Fruit fly (Drosophila melanogaster) whole organism, embryonic: ENCODE results near the gene kis.

Experiments used
- Atf3 ChIP-seq: fragments of 200-800 bp; sonication (Bioruptor generic); optimal IDR thresholded peaks from 3 replicates; lab custom pipeline; 2016; ENCODE audit warnings: missing biosample characterization, missing genetic modification characterization
- BtbVII ChIP-seq: fragments of 200-800 bp; sonication (Bioruptor generic); optimal IDR thresholded peaks from 3 replicates; lab custom pipeline; 2017; ENCODE audit warnings: missing biosample characterization, mild to moderate bottlenecking, missing genetic modification characterization
- CG10366 ChIP-seq: fragments of 200-800 bp; sonication (Bioruptor generic); IDR thresholded peaks from 2 replicates; pipeline ENCODE4 v1.3.6; 2022; ENCODE audit warnings: missing biosample characterization, missing genetic modification characterization
- CG11696 ChIP-seq: fragments of 200-800 bp; sonication (Bioruptor generic); IDR thresholded peaks from 2 replicates; pipeline ENCODE4 v1.3.6; 2022; ENCODE audit warnings: missing biosample characterization, missing genetic modification characterization
- CG12769 ChIP-seq: fragments of 200-800 bp; sonication (Bioruptor generic); optimal IDR thresholded peaks from 2 replicates; lab custom pipeline; 2019; ENCODE audit warnings: missing biosample characterization, mild to moderate bottlenecking, missing genetic modification characterization, moderate library complexity
- CG15514 ChIP-seq: fragments of 200-800 bp; sonication (Bioruptor generic); optimal IDR thresholded peaks from 3 replicates; lab custom pipeline; 2017; ENCODE audit warnings: missing biosample characterization, missing genetic modification characterization, mild to moderate bottlenecking, moderate library complexity, missing genetic modification reagents
- CG17328 ChIP-seq: fragments of 200-800 bp; sonication (Bioruptor generic); IDR thresholded peaks from 2 replicates; pipeline ENCODE4 v1.3.6; 2022; ENCODE audit warnings: missing biosample characterization, missing genetic modification characterization
- CG1832 ChIP-seq: fragments of 200-800 bp; sonication (Bioruptor generic); optimal IDR thresholded peaks from 2 replicates; lab custom pipeline; 2017; ENCODE audit warnings: missing biosample characterization, mild to moderate bottlenecking, missing genetic modification characterization, inconsistent platforms
- CG2120 ChIP-seq: fragments of 200-800 bp; sonication (Bioruptor generic); optimal IDR thresholded peaks from 3 replicates; lab custom pipeline; 2016; ENCODE audit warnings: missing biosample characterization, missing genetic modification characterization
- CG30431 ChIP-seq: fragments of 200-800 bp; sonication (Bioruptor generic); optimal IDR thresholded peaks from 2 replicates; lab custom pipeline; 2017; ENCODE audit warnings: missing biosample characterization, missing genetic modification characterization
- CG31365 ChIP-seq: fragments of 200-800 bp; sonication (Bioruptor generic); optimal IDR thresholded peaks from 2 replicates; lab custom pipeline; 2018; ENCODE audit warnings: missing biosample characterization, mild to moderate bottlenecking, missing genetic modification characterization
- CG31441 ChIP-seq: fragments of 200-800 bp; sonication (Bioruptor generic); IDR thresholded peaks from 2 replicates; pipeline ENCODE4 v1.3.6; 2022; ENCODE audit warnings: missing biosample characterization, missing genetic modification characterization
- CG33557 ChIP-seq: fragments of 200-800 bp; sonication (Bioruptor generic); optimal IDR thresholded peaks from 2 replicates; lab custom pipeline; 2019; ENCODE audit warnings: missing biosample characterization, mild to moderate bottlenecking, missing genetic modification characterization, moderate library complexity
- CG3838 ChIP-seq: fragments of 200-800 bp; sonication (Bioruptor generic); optimal IDR thresholded peaks from 3 replicates; lab custom pipeline; 2016; ENCODE audit warnings: missing biosample characterization, missing genetic modification characterization
- CG3995 ChIP-seq: fragments of 200-800 bp; sonication (Bioruptor generic); optimal IDR thresholded peaks from 3 replicates; lab custom pipeline; 2016; ENCODE audit warnings: missing biosample characterization, missing genetic modification characterization
- CG43689 ChIP-seq: fragments of 200-800 bp; sonication (Bioruptor generic); IDR thresholded peaks from 2 replicates; pipeline ENCODE4 v1.3.6; 2022; ENCODE audit warnings: missing biosample characterization, missing genetic modification characterization
- CG4707 ChIP-seq: fragments of 200-800 bp; sonication (Bioruptor generic); optimal IDR thresholded peaks from 2 replicates; lab custom pipeline; 2018; ENCODE audit warnings: missing biosample characterization, mild to moderate bottlenecking, missing genetic modification characterization, moderate library complexity
- CG6765 ChIP-seq: fragments of 200-800 bp; sonication (Bioruptor generic); optimal IDR thresholded peaks from 3 replicates; lab custom pipeline; 2017; ENCODE audit warnings: missing biosample characterization, mild to moderate bottlenecking, missing genetic modification characterization
- CG7372 ChIP-seq: fragments of 200-800 bp; sonication (Bioruptor generic); IDR thresholded peaks from 2 replicates; pipeline ENCODE4 v1.3.6; 2022; ENCODE audit warnings: missing biosample characterization, missing genetic modification characterization
- CG7987 ChIP-seq: fragments of 200-800 bp; sonication (Bioruptor generic); optimal IDR thresholded peaks from 2 replicates; lab custom pipeline; 2018; ENCODE audit warnings: missing biosample characterization, mild to moderate bottlenecking, missing genetic modification characterization, moderate library complexity
- CG8089 ChIP-seq: fragments of 200-800 bp; sonication (Bioruptor generic); optimal IDR thresholded peaks from 3 replicates; lab custom pipeline; 2016; ENCODE audit warnings: missing biosample characterization, missing genetic modification characterization
- Camta ChIP-seq: fragments of 200-800 bp; sonication (Bioruptor generic); optimal IDR thresholded peaks from 2 replicates; lab custom pipeline; 2016; ENCODE audit warnings: missing biosample characterization, missing genetic modification characterization
- Dll ChIP-seq: fragments of 200-800 bp; sonication (Bioruptor generic); IDR thresholded peaks from 4 replicates; pipeline ENCODE4 v1.3.6; 2022; ENCODE audit warnings: missing biosample characterization, missing genetic modification characterization; ENCODE audit not compliant: partially characterized antibody
- HLH4C ChIP-seq: fragments of 200-800 bp; sonication (Bioruptor generic); IDR thresholded peaks from 3 replicates; pipeline ENCODE4 v1.3.6; 2022; ENCODE audit warnings: missing biosample characterization, missing genetic modification characterization; ENCODE audit not compliant: partially characterized antibody
- Hand ChIP-seq: fragments of 200-800 bp; sonication (Bioruptor generic); optimal IDR thresholded peaks from 2 replicates; lab custom pipeline; 2017; ENCODE audit warnings: mild to moderate bottlenecking, missing biosample characterization, missing genetic modification reagents, missing genetic modification characterization
- Hmr ChIP-seq: fragments of 200-800 bp; sonication (Bioruptor generic); optimal IDR thresholded peaks from 3 replicates; lab custom pipeline; 2017; ENCODE audit warnings: mild to moderate bottlenecking, missing biosample characterization, missing genetic modification reagents, missing genetic modification characterization
- Hr78 ChIP-seq, 2 experiments: fragments of 200-800 bp in 1 of 2; fragments of >200 bp in 1 of 2; sonication (Bioruptor generic) in 1 of 2; optimal IDR thresholded peaks; 2 replicates each; lab custom pipeline; 2017 to 2019; ENCODE audit warnings: missing biosample characterization in 2 of 2, missing genetic modification characterization in 2 of 2, mild to moderate bottlenecking in 1 of 2, moderate library complexity in 1 of 2
- Pdp1 ChIP-seq, 2 experiments: fragments of 200-800 bp; sonication (Bioruptor generic); optimal IDR thresholded peaks; 3 replicates each; lab custom pipeline; 2016; ENCODE audit warnings: missing biosample characterization in 2 of 2, missing genetic modification characterization in 2 of 2, mild to moderate bottlenecking in 1 of 2, moderate library complexity in 1 of 2
- Rx ChIP-seq: fragments of 200-800 bp; sonication (Bioruptor generic); IDR thresholded peaks from 2 replicates; pipeline ENCODE4 v1.3.6; 2022; ENCODE audit warnings: missing biosample characterization, missing genetic modification characterization
- Side ChIP-seq: fragments of 200-800 bp; sonication (Bioruptor generic); optimal IDR thresholded peaks from 2 replicates; lab custom pipeline; 2016; ENCODE audit warnings: missing biosample characterization, missing genetic modification characterization
- Sox102F ChIP-seq: fragments of 200-800 bp; sonication (Bioruptor generic); optimal IDR thresholded peaks from 2 replicates; lab custom pipeline; 2018; ENCODE audit warnings: missing biosample characterization, mild to moderate bottlenecking, missing genetic modification characterization, moderate library complexity
- Trl ChIP-seq, 3 experiments: fragments of >200 bp in 2 of 3; fragments of 200-800 bp in 1 of 3; sonication (Bioruptor generic) in 1 of 3; optimal IDR thresholded peaks; 2 replicates in 1 of 3; 3 replicates in 2 of 3; lab custom pipeline; 2016 to 2017; ENCODE audit warnings: missing biosample characterization in 1 of 3, missing genetic modification characterization in 1 of 3
- ap ChIP-seq: fragments of 200-800 bp; sonication (Bioruptor generic); IDR thresholded peaks from 2 replicates; pipeline ENCODE4 v1.3.6; 2022; ENCODE audit warnings: missing biosample characterization, missing genetic modification characterization
- br ChIP-seq: fragments of >200 bp; optimal IDR thresholded peaks from 2 replicates; lab custom pipeline; 2017
- btn ChIP-seq: fragments of 200-800 bp; sonication (Bioruptor generic); optimal IDR thresholded peaks from 2 replicates; lab custom pipeline; 2016; ENCODE audit warnings: missing biosample characterization, missing genetic modification characterization
- cato ChIP-seq: fragments of 200-800 bp; sonication (Bioruptor generic); optimal IDR thresholded peaks from 2 replicates; lab custom pipeline; 2016; ENCODE audit warnings: missing biosample characterization, missing genetic modification characterization, borderline replicate concordance
- chm ChIP-seq: fragments of 200-800 bp; sonication (Bioruptor generic); IDR thresholded peaks from 2 replicates; pipeline ENCODE4 v1.3.6; 2022; ENCODE audit warnings: missing biosample characterization, missing genetic modification characterization
- knrl ChIP-seq: fragments of 200-800 bp; sonication (Bioruptor generic); IDR thresholded peaks from 3 replicates; pipeline ENCODE4 v1.3.6; 2022; ENCODE audit warnings: missing biosample characterization, missing genetic modification characterization; ENCODE audit not compliant: partially characterized antibody
- luna ChIP-seq: fragments of 200-800 bp; sonication (Bioruptor generic); optimal IDR thresholded peaks from 2 replicates; lab custom pipeline; 2016; ENCODE audit warnings: missing biosample characterization, missing genetic modification characterization
- pho ChIP-seq: fragments of 200-800 bp; sonication (Bioruptor generic); optimal IDR thresholded peaks from 2 replicates; lab custom pipeline; 2016; ENCODE audit warnings: missing biosample characterization, missing genetic modification characterization
- repo ChIP-seq: fragments of 200-800 bp; sonication (Bioruptor generic); optimal IDR thresholded peaks from 2 replicates; lab custom pipeline; 2016; ENCODE audit warnings: missing biosample characterization, missing genetic modification characterization
- scrt ChIP-seq: fragments of 200-800 bp; sonication (Bioruptor generic); optimal IDR thresholded peaks from 2 replicates; lab custom pipeline; 2018; ENCODE audit warnings: missing biosample characterization, mild to moderate bottlenecking, missing genetic modification characterization, moderate library complexity
- seq ChIP-seq: fragments of 200-800 bp; sonication (Bioruptor generic); IDR thresholded peaks from 2 replicates; pipeline ENCODE4 v1.3.6; 2022; ENCODE audit warnings: missing biosample characterization, missing genetic modification characterization
- sisA ChIP-seq: fragments of 200-800 bp; sonication (Bioruptor generic); IDR thresholded peaks from 2 replicates; pipeline ENCODE4 v1.3.6; 2022; ENCODE audit warnings: missing biosample characterization, missing genetic modification characterization
- sqz ChIP-seq: fragments of 200-800 bp; sonication (Bioruptor generic); optimal IDR thresholded peaks from 3 replicates; lab custom pipeline; 2018; ENCODE audit warnings: missing biosample characterization, mild to moderate bottlenecking, missing genetic modification characterization
- tgo ChIP-seq: fragments of 200-800 bp; sonication (Bioruptor generic); IDR thresholded peaks from 3 replicates; pipeline ENCODE4 v1.3.6; 2022; ENCODE audit warnings: missing biosample characterization, missing genetic modification characterization
- unpg ChIP-seq: fragments of 200-800 bp; sonication (Bioruptor generic); optimal IDR thresholded peaks from 3 replicates; lab custom pipeline; 2018; ENCODE audit warnings: missing biosample characterization, mild to moderate bottlenecking, missing genetic modification characterization, moderate library complexity
- z ChIP-seq: fragments of 200-800 bp; sonication (Bioruptor generic); IDR thresholded peaks from 3 replicates; pipeline ENCODE4 v1.3.6; 2022; ENCODE audit warnings: missing biosample characterization, missing genetic modification characterization
- zfh1 ChIP-seq: fragments of 200-800 bp; sonication (Bioruptor generic); IDR thresholded peaks from 3 replicates; pipeline ENCODE4 v1.3.6; 2022; ENCODE audit warnings: missing biosample characterization, missing genetic modification characterization

The kis gene

DNA sequence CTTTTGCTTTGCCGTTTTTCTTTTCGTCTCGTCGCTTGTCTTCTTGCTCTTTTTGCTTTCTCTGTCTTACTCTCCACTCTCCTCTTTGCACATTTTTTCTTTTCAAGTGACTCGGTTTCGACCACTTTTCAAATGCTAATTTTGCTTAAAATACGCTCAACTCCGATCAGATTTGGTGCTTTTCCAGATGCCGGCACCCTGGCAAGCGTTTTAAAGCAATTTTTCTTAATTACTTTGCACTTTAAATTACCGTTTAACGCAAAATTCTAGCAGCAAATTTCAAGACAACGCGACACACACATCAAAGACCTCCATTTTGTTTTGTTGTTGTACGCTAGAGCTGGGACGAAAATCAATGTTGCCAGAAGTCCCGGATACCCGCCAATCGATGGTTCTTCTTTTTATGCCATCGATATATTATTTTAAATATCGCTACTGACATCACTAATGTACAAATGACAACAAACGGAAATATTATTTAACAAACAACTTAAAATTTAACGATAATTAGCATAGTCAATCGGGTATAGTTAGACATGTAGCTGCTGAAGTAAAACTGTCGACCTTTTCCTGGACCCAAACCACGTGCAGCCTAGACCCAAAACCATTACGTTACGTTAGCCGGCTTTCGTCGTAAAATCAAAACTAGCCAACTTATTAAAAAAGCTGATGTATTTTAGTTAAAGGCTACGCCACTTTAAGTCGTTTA is at the start of gene kis (continued):
- TF ChIP-seq CG8089 (GFP tag; lab: Kevin White, UChicago) (no peak), CG43689 (GFP tag; lab: Robert Waterston, UW) (no peak), scrt (GFP tag; lab: Kevin White, UChicago) (peak; percentile 69), CG7372 (no peak), Rx (no peak), btn (GFP tag; lab: Kevin White, UChicago) (peak; percentile 2), Hand (GFP tag; lab: Kevin White, UChicago) (no peak), CG17328 (no peak), pho (GFP tag; lab: Kevin White, UChicago) (peak; percentile 67), Pdp1 (GFP tag; optimal IDR thresholded peaks at IDR 0.05; lab: Kevin White, UChicago) (peak; percentile 42 to 66), sqz (GFP tag; lab: Kevin White, UChicago) (peak; percentile 65), seq (GFP tag; lab: Robert Waterston, UW) (no peak), CG6765 (GFP tag; lab: Kevin White, UChicago) (no peak), BtbVII (GFP tag; lab: Kevin White, UChicago) (no peak), CG33557 (GFP tag; lab: Kevin White, UChicago) (peak; percentile 8), CG15514 (GFP tag; lab: Kevin White, UChicago) (peak; percentile 68), z (GFP tag; lab: Robert Waterston, UW) (no peak), luna (GFP tag; lab: Kevin White, UChicago) (no peak), CG11696 (GFP tag; lab: Robert Waterston, UW) (no peak), sisA (GFP tag; lab: Robert Waterston, UW) (no peak), CG3838 (peak; percentile 4), CG10366 (GFP tag; lab: Robert Waterston, UW) (peak; percentile 20; the same call in 1 of the 2 replicates), HLH4C (GFP tag; lab: Robert Waterston, UW) (peak; percentile 91), CG30431 (GFP tag; lab: Kevin White, UChicago) (no peak), CG2120 (GFP tag; lab: Kevin White, UChicago) (peak; percentile 67), br (no peak), Sox102F (GFP tag; lab: Kevin White, UChicago) (peak; percentile 10), CG3995 (GFP tag; lab: Kevin White, UChicago) (peak; percentile 75), Trl (optimal IDR thresholded peaks at IDR 0.05; lab: Kevin White, UChicago) (peak; percentile 0 to 74), Trl (GFP tag; optimal IDR thresholded peaks at IDR 0.05; lab: Kevin White, UChicago) (peak; percentile 38), CG4707 (GFP tag; lab: Kevin White, UChicago) (peak; percentile 35), repo (GFP tag; lab: Kevin White, UChicago) (peak; percentile 12), ap (GFP tag; lab: Robert Waterston, UW) (no peak), Hmr (peak; percentile 66), tgo (no peak), knrl (GFP tag; lab: Robert Waterston, UW) (peak; percentile 98), chm (GFP tag; lab: Robert Waterston, UW) (0 out of 2 replicates have a peak, but pooled peaks have one; percentile 29), cato (GFP tag; lab: Kevin White, UChicago) (no peak), Atf3 (GFP tag; lab: Kevin White, UChicago) (no peak), Side (peak; percentile 34), Dll (peak; percentile 97), Hr78 (GFP tag; optimal IDR thresholded peaks at IDR 0.05; lab: Kevin White, UChicago) (peak in 1 of 2 experiments; percentile 59), zfh1 (peak; percentile 39; the same call in 2 of the 3 replicates), CG1832 (GFP tag; lab: Kevin White, UChicago) (no peak), Camta (GFP tag; lab: Kevin White, UChicago) (peak; percentile 48), unpg (GFP tag; lab: Kevin White, UChicago) (peak; percentile 43), CG31365 (tag; lab: Kevin White, UChicago) (peak; percentile 12), CG12769 (tag; lab: Kevin White, UChicago) (peak; percentile 70), CG7987 (GFP tag; lab: Kevin White, UChicago) (peak; percentile 25), CG31441 (no peak)
